Fruit fly (Drosophila melanogaster): Measurements from ENCODE around the gene CG13801.

dm6 chr3L:2371882-2372281, 11.5 kb downstream of the CG13801 start, which contains the start of the genes CG1317 and CG8993:
- TF ChIP-seq EcR (GFP tag; optimal IDR thresholded peaks at IDR 0.05), result no peak
- TF ChIP-seq psq (optimal IDR thresholded peaks at IDR 0.05), result no peak
- TF ChIP-seq usp (GFP tag; optimal IDR thresholded peaks at IDR 0.05), result no peak
- TF ChIP-seq pan (optimal IDR thresholded peaks at IDR 0.05), result no peak
- no peak for TF ChIP-seq CG8478 (optimal IDR thresholded peaks at IDR 0.05)
- TF ChIP-seq Dll (optimal IDR thresholded peaks at IDR 0.05), result no peak
